Worm (Caenorhabditis elegans) whole organism, early embryonic: ENCODE measurements around the gene sdz-9.

ENCODE experiments used
- aly-1 ChIP-seq: sonication (generic microtip); optimal IDR thresholded peaks from 2 replicates; lab custom pipeline; 2016; ENCODE audit warnings: missing genetic modification characterization, missing compliant biosample characterization
- ama-1 ChIP-seq: fragments of 150-350 bp; optimal IDR thresholded peaks from 2 replicates; lab custom pipeline; 2014
- ceh-13 ChIP-seq: fragments of 200-800 bp; sonication (Bioruptor generic); optimal IDR thresholded peaks from 2 replicates; lab custom pipeline; 2018; ENCODE audit warnings: mild to moderate bottlenecking, missing genetic modification characterization, missing compliant biosample characterization
- hmg-4 ChIP-seq: fragments of 200-800 bp; sonication (Bioruptor generic); optimal IDR thresholded peaks from 2 replicates; lab custom pipeline; 2018; ENCODE audit warnings: mild to moderate bottlenecking, missing genetic modification characterization, missing compliant biosample characterization
- pes-1 ChIP-seq: fragments of 200-800 bp; sonication (Bioruptor generic); IDR thresholded peaks from 2 replicates; pipeline ENCODE4 v1.3.6; 2022; ENCODE audit warnings: missing genetic modification reagents, missing genetic modification characterization, missing compliant biosample characterization

DNA sequence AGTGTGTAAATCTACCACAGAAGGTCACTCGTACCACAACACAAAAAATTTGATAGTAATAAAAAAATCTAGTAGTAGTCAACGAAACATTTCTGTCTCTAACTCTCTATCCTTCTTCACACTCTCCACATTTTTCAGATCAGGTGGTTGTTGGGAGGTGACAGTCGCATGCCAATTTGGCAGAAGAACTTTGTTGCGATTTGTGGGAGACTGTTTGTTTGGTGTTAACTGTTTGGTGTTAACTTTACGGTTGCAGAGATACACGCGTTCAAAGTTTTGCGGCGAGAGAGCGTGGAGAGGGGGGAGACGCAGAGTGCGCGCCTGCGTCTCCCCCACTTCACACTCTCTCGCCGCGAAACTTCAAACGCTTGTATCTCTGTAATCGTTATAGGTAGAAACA lies 31.5 kb upstream of the sdz-9 start:
- no peak for TF ChIP-seq ama-1 (lab: Kevin White, UChicago)
- TF ChIP-seq ceh-13 (GFP tag; lab: Kevin White, UChicago): no peak
- no peak for TF ChIP-seq hmg-4 (GFP tag; lab: Kevin White, UChicago)
- no peak for TF ChIP-seq aly-1 (tag; lab: Kevin White, UChicago)
- no peak for TF ChIP-seq pes-1 (GFP tag; lab: Robert Waterston, UW)
